Worm (Caenorhabditis elegans): ENCODE data around the gene W09D6.5.

ce11 chrIII:11112718-11113117 lies 24.4 kb downstream of the W09D6.5 start:
- TF ChIP-seq him-1 (tag; optimal IDR thresholded peaks at IDR 0.05) (no peak), ceh-100 (GFP tag; IDR thresholded peaks at IDR 0.05) (peak; percentile 83), efl-1 (GFP tag; optimal IDR thresholded peaks at IDR 0.05) (no peak), attf-5 (GFP tag; optimal IDR thresholded peaks at IDR 0.05) (peak; percentile 87), Y67H2A.10 (GFP tag; conservative IDR thresholded peaks at IDR 0.05) (no peak), F22D6.2 (tag; optimal IDR thresholded peaks at IDR 0.05) (no peak), ama-1 (optimal IDR thresholded peaks at IDR 0.05) (no peak), ama-1 (GFP tag; optimal IDR thresholded peaks at IDR 0.05) (no peak), egrh-3 (GFP tag; IDR thresholded peaks at IDR 0.05) (peak; percentile 42), snpc-3.4 (tag; optimal IDR thresholded peaks at IDR 0.05) (no peak)
